Worm (Caenorhabditis elegans) whole organism, early embryonic: ENCODE results near the gene srh-271.

ENCODE experiments used
- B0310.2 ChIP-seq: sonication (generic microtip); optimal IDR thresholded peaks from 2 replicates; lab custom pipeline; 2016; ENCODE audit warnings: mild to moderate bottlenecking, missing genetic modification characterization, missing compliant biosample characterization
- F13C5.2 ChIP-seq: sonication (generic microtip); optimal IDR thresholded peaks from 2 replicates; lab custom pipeline; 2017; ENCODE audit warnings: mild to moderate bottlenecking, missing genetic modification characterization, inconsistent platforms, missing compliant biosample characterization
- aly-1 ChIP-seq: sonication (generic microtip); optimal IDR thresholded peaks from 2 replicates; lab custom pipeline; 2016; ENCODE audit warnings: missing genetic modification characterization, missing compliant biosample characterization
- ama-1 ChIP-seq: fragments of 150-350 bp; optimal IDR thresholded peaks from 2 replicates; lab custom pipeline; 2014
- ceh-13 ChIP-seq: fragments of 200-800 bp; sonication (Bioruptor generic); optimal IDR thresholded peaks from 2 replicates; lab custom pipeline; 2018; ENCODE audit warnings: mild to moderate bottlenecking, missing genetic modification characterization, missing compliant biosample characterization
- ceh-36 ChIP-seq: sonication (generic microtip); optimal IDR thresholded peaks from 2 replicates; lab custom pipeline; 2016; ENCODE audit warnings: missing genetic modification characterization, inconsistent platforms, missing compliant biosample characterization
- ets-7 ChIP-seq: sonication (generic microtip); optimal IDR thresholded peaks from 2 replicates; lab custom pipeline; 2016; ENCODE audit warnings: missing genotype, missing genetic modification characterization, missing compliant biosample characterization
- flt-1 ChIP-seq: fragments of 200-800 bp; sonication (Bioruptor generic); IDR thresholded peaks from 2 replicates; pipeline ENCODE4 v1.3.6; 2022; ENCODE audit warnings: missing genetic modification characterization, missing compliant biosample characterization
- hmbx-1 ChIP-seq: sonication (generic microtip); optimal IDR thresholded peaks from 2 replicates; lab custom pipeline; 2016; ENCODE audit warnings: mild to moderate bottlenecking, missing genetic modification characterization, missing compliant biosample characterization
- hmg-4 ChIP-seq: fragments of 200-800 bp; sonication (Bioruptor generic); optimal IDR thresholded peaks from 2 replicates; lab custom pipeline; 2018; ENCODE audit warnings: mild to moderate bottlenecking, missing genetic modification characterization, missing compliant biosample characterization
- hnd-1 ChIP-seq: sonication (generic microtip); optimal IDR thresholded peaks from 2 replicates; lab custom pipeline; 2016; ENCODE audit warnings: missing genetic modification characterization, missing compliant biosample characterization
- pes-1 ChIP-seq: fragments of 200-800 bp; sonication (Bioruptor generic); IDR thresholded peaks from 2 replicates; pipeline ENCODE4 v1.3.6; 2022; ENCODE audit warnings: missing genetic modification reagents, missing genetic modification characterization, missing compliant biosample characterization
- scrt-1 ChIP-seq: fragments of 200-800 bp; sonication (Bioruptor generic); IDR thresholded peaks from 2 replicates; pipeline ENCODE4 v1.3.6; 2022; ENCODE audit warnings: missing genetic modification characterization, missing compliant biosample characterization
- sea-1 ChIP-seq: fragments of 200-800 bp; sonication (Bioruptor generic); conservative IDR thresholded peaks from 2 replicates; pipeline ENCODE4 v1.3.6; 2022; ENCODE audit warnings: missing genetic modification characterization, missing compliant biosample characterization
- tbx-11 ChIP-seq: fragments of 200-800 bp; sonication (Bioruptor generic); IDR thresholded peaks from 2 replicates; pipeline ENCODE4 v1.3.6; 2022; ENCODE audit warnings: missing genetic modification characterization, missing compliant biosample characterization
- tbx-37 ChIP-seq: fragments of 200-800 bp; sonication (Bioruptor generic); conservative IDR thresholded peaks from 2 replicates; pipeline ENCODE4 v1.3.6; 2022; ENCODE audit warnings: missing genetic modification reagents, missing genetic modification characterization, missing compliant biosample characterization
- tra-4 ChIP-seq: sonication (generic microtip); optimal IDR thresholded peaks from 2 replicates; lab custom pipeline; 2017; ENCODE audit warnings: missing genetic modification characterization, missing compliant biosample characterization

The srh-271 gene

DNA sequence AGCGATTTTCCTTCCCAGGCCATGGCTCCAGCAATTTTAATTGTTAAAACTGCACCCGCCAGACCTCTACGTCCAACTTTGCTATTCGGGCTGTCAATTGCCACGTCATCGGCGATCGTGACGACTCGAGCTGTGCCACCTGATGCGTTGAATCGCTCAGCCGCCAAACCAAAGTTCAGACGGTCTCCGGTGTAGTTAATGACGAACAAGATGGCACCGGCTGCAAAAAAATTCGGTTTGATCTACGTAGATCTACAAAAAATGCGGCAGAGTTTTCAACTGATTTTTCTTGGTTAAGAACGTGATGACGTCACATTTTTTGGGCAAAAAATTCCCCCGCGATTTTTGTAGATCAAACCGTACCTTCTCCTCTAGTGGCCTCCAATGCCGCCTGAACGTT is 29.2 kb upstream of the srh-271 start:
- TF ChIP-seq ama-1 (lab: Kevin White, UChicago) (no peak), ets-7 (tag; lab: Kevin White, UChicago) (no peak), tbx-11 (GFP tag; lab: Robert Waterston, UW) (no peak), hnd-1 (tag; lab: Kevin White, UChicago) (no peak), hmg-4 (GFP tag; lab: Kevin White, UChicago) (no peak), B0310.2 (tag; lab: Kevin White, UChicago) (no peak), ceh-13 (GFP tag; lab: Kevin White, UChicago) (no peak), ceh-36 (no peak), tbx-37 (GFP tag; lab: Robert Waterston, UW) (no peak), pes-1 (GFP tag; lab: Robert Waterston, UW) (no peak), tra-4 (no peak), hmbx-1 (tag; lab: Kevin White, UChicago) (no peak)

ce11 chrV:2647222-2647796 is 25.5 kb upstream of the srh-271 start:
- TF ChIP-seq flt-1 (GFP tag; lab: Robert Waterston, UW) (no peak), ceh-13 (GFP tag; lab: Kevin White, UChicago) (no peak), aly-1 (tag; lab: Kevin White, UChicago) (no peak), tra-4 (no peak), tbx-11 (GFP tag; lab: Robert Waterston, UW) (no peak)

ce11 chrV:2646067-2646466 is 24.3 kb upstream of the srh-271 start:
- no peak for TF ChIP-seq hmbx-1 (tag; lab: Kevin White, UChicago)
- TF ChIP-seq aly-1 (tag; lab: Kevin White, UChicago) = no peak
- TF ChIP-seq tbx-37 (GFP tag; lab: Robert Waterston, UW) = no peak
- no peak for TF ChIP-seq sea-1 (GFP tag; lab: Robert Waterston, UW)
- no peak for TF ChIP-seq tbx-11 (GFP tag; lab: Robert Waterston, UW)
- no peak for TF ChIP-seq flt-1 (GFP tag; lab: Robert Waterston, UW)
- no peak for TF ChIP-seq ceh-36
- TF ChIP-seq tra-4 = no peak
- no peak for TF ChIP-seq F13C5.2
- TF ChIP-seq ama-1 (lab: Kevin White, UChicago) = no peak
- TF ChIP-seq ceh-13 (GFP tag; lab: Kevin White, UChicago) = no peak
- no peak for TF ChIP-seq B0310.2 (tag; lab: Kevin White, UChicago)
- no peak for TF ChIP-seq scrt-1 (GFP tag; lab: Robert Waterston, UW)

DNA sequence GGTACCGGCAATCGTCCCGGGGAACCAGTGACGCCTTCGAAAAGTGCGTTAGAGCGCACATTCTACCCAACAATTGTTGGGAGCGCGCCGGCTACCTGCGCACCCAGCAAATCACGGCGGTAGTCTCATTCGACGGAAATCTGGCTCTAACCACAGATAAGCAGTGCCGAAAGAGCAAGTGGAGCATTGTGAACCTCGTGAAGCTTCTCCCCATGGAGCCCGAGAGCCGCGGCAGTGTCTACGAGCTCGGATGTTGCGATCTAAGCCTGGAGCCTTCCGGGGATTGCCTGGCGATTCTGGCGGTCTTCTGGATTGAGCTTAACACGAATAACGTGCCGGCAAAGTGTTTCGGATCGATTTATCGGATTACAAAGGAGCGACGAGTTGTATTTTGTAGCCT is 17.7 kb upstream of the srh-271 start:
- TF ChIP-seq F13C5.2 (no peak), ceh-13 (GFP tag; lab: Kevin White, UChicago) (no peak), hmg-4 (GFP tag; lab: Kevin White, UChicago) (no peak), B0310.2 (tag; lab: Kevin White, UChicago) (no peak), flt-1 (GFP tag; lab: Robert Waterston, UW) (no peak), pes-1 (GFP tag; lab: Robert Waterston, UW) (no peak), ama-1 (lab: Kevin White, UChicago) (no peak), scrt-1 (GFP tag; lab: Robert Waterston, UW) (no peak), aly-1 (tag; lab: Kevin White, UChicago) (no peak), hmbx-1 (tag; lab: Kevin White, UChicago) (no peak), hnd-1 (tag; lab: Kevin White, UChicago) (no peak), tbx-37 (GFP tag; lab: Robert Waterston, UW) (no peak), ets-7 (tag; lab: Kevin White, UChicago) (no peak), sea-1 (GFP tag; lab: Robert Waterston, UW) (no peak), tra-4 (no peak), tbx-11 (GFP tag; lab: Robert Waterston, UW) (no peak), ceh-36 (no peak)

- TF ChIP-seq B0310.2 (tag; lab: Kevin White, UChicago) = no peak
Observed at ce11 chrV:2639035-2639434, 17.3 kb upstream of the srh-271 start, which contains the start of gene W02H5.2. Gene W02H5.2, plus strand, starts transcription at chrV:2639335.

DNA sequence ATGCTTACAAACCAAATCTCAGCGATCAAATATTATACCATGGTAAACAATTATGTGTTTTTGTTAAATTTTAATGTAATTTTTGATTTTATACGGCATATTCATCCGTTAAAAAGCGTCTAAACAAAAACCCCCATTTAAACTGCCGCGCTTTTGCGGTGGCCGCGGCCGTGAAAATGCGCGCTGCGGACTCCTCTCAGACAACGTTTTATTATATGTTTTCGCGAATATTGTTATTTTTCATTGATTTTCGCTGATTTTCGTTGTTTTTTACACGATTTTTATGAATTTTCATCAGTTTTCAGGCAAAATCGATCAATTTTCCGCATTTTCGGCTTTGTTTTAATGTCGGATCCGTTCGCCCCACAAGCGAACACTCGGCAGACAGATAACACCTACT is 16.8 kb upstream of the srh-271 start, which contains the start of gene W02H5.19:
TSS of gene W02H5.19 (plus strand) at position 346 of the 400 bp plus-strand sequence.
- TF ChIP-seq ceh-13 (GFP tag; lab: Kevin White, UChicago) (no peak), ets-7 (tag; lab: Kevin White, UChicago) (no peak), hmbx-1 (tag; lab: Kevin White, UChicago) (no peak), ama-1 (lab: Kevin White, UChicago) (no peak), aly-1 (tag; lab: Kevin White, UChicago) (no peak), tbx-11 (GFP tag; lab: Robert Waterston, UW) (peak; percentile 73), scrt-1 (GFP tag; lab: Robert Waterston, UW) (0 out of 2 replicates have a peak, but pooled peaks have one; percentile 40), tbx-37 (GFP tag; lab: Robert Waterston, UW) (peak; percentile 85), F13C5.2 (no peak), hnd-1 (tag; lab: Kevin White, UChicago) (no peak), sea-1 (GFP tag; lab: Robert Waterston, UW) (no peak), tra-4 (no peak), B0310.2 (tag; lab: Kevin White, UChicago) (no peak), pes-1 (GFP tag; lab: Robert Waterston, UW) (peak; percentile 65), hmg-4 (GFP tag; lab: Kevin White, UChicago) (peak; percentile 38), flt-1 (GFP tag; lab: Robert Waterston, UW) (peak; percentile 30; the same call in 1 of the 2 replicates), ceh-36 (no peak)

- TF ChIP-seq flt-1 (GFP tag; lab: Robert Waterston, UW) = peak; percentile 29; the same call in 1 of the 2 replicates
- 0 out of 2 replicates have a peak, but pooled peaks have one; percentile 11 for TF ChIP-seq pes-1 (GFP tag; lab: Robert Waterston, UW)
Observed at ce11 chrV:2634783-2635569, 13.2 kb upstream of the srh-271 start.
